Worm (Caenorhabditis elegans) whole organism, late embryonic: ENCODE data around the gene C02E7.6.

Experiments used
- C08G9.2 ChIP-seq: sonication (generic microtip); optimal IDR thresholded peaks from 2 replicates; lab custom pipeline; 2016; ENCODE audit warnings: mild to moderate bottlenecking, missing genetic modification characterization, moderate library complexity, missing compliant biosample characterization
- C38D4.7 ChIP-seq: fragments of 200-800 bp; sonication (Bioruptor generic); optimal IDR thresholded peaks from 2 replicates; lab custom pipeline; 2018; ENCODE audit warnings: mild to moderate bottlenecking, missing genetic modification characterization, moderate library complexity, missing compliant biosample characterization
- F13H6.1 ChIP-seq: sonication (generic microtip); optimal IDR thresholded peaks from 2 replicates; lab custom pipeline; 2016; ENCODE audit warnings: missing genetic modification characterization, missing compliant biosample characterization
- K02D7.2 ChIP-seq: sonication (generic microtip); optimal IDR thresholded peaks from 2 replicates; lab custom pipeline; 2017; ENCODE audit warnings: mild to moderate bottlenecking, missing genetic modification characterization, missing compliant biosample characterization
- K09A11.1 ChIP-seq: sonication (generic microtip); optimal IDR thresholded peaks from 2 replicates; lab custom pipeline; 2017; ENCODE audit warnings: antibody characterized with exemption, mild to moderate bottlenecking, missing genetic modification characterization, missing compliant biosample characterization; ENCODE audit not compliant: insufficient read depth
- T23F11.4 ChIP-seq: fragments of 200-800 bp; sonication (Bioruptor generic); optimal IDR thresholded peaks from 2 replicates; lab custom pipeline; 2018; ENCODE audit warnings: mild to moderate bottlenecking, missing genetic modification characterization, missing compliant biosample characterization
- Y22D7AL.16 ChIP-seq: sonication (generic microtip); optimal IDR thresholded peaks from 2 replicates; lab custom pipeline; 2016; ENCODE audit warnings: missing genetic modification characterization, missing compliant biosample characterization
- ama-1 ChIP-seq: fragments of 150-350 bp; optimal IDR thresholded peaks from 2 replicates; lab custom pipeline; 2014
- ceh-14 ChIP-seq: sonication (generic microtip); optimal IDR thresholded peaks from 2 replicates; lab custom pipeline; 2016; ENCODE audit warnings: missing genotype, missing genetic modification characterization, missing compliant biosample characterization
- ceh-19 ChIP-seq: fragments of 200-800 bp; sonication (Bioruptor generic); optimal IDR thresholded peaks from 2 replicates; lab custom pipeline; 2018; ENCODE audit warnings: mild to moderate bottlenecking, missing genetic modification characterization, missing compliant biosample characterization
- ceh-2 ChIP-seq: sonication (generic microtip); optimal IDR thresholded peaks from 2 replicates; lab custom pipeline; 2016; ENCODE audit warnings: missing genotype, missing genetic modification characterization, missing compliant biosample characterization
- ceh-22 ChIP-seq: sonication (generic microtip); optimal IDR thresholded peaks from 2 replicates; lab custom pipeline; 2017; ENCODE audit warnings: missing biosample characterization, missing genetic modification characterization
- ceh-30 ChIP-seq: fragments of 150-350 bp; optimal IDR thresholded peaks from 2 replicates; lab custom pipeline; 2014; ENCODE audit warnings: missing biosample characterization, missing genetic modification characterization
- ceh-34 ChIP-seq: sonication (generic microtip); optimal IDR thresholded peaks from 2 replicates; lab custom pipeline; 2016; ENCODE audit warnings: mild to moderate bottlenecking, missing genetic modification characterization, missing compliant biosample characterization
- ceh-45 ChIP-seq: fragments of 200-800 bp; sonication (Bioruptor generic); IDR thresholded peaks from 2 replicates; pipeline ENCODE4 v1.3.6; 2022; ENCODE audit warnings: missing genetic modification reagents, missing genetic modification characterization, missing compliant biosample characterization
- ceh-48 ChIP-seq: sonication (generic microtip); optimal IDR thresholded peaks from 2 replicates; lab custom pipeline; 2016; ENCODE audit warnings: missing genetic modification characterization, inconsistent platforms, missing compliant biosample characterization
- ceh-6 ChIP-seq: fragments of 200-800 bp; sonication (Bioruptor generic); optimal IDR thresholded peaks from 2 replicates; lab custom pipeline; 2018; ENCODE audit warnings: mild to moderate bottlenecking, missing genetic modification characterization, missing compliant biosample characterization
- ceh-9 ChIP-seq: sonication (generic microtip); optimal IDR thresholded peaks from 2 replicates; lab custom pipeline; 2016; ENCODE audit warnings: mild to moderate bottlenecking, missing genetic modification characterization, inconsistent platforms, missing compliant biosample characterization
- dve-1 ChIP-seq: sonication (generic microtip); optimal IDR thresholded peaks from 2 replicates; lab custom pipeline; 2017; ENCODE audit warnings: antibody characterized with exemption, mild to moderate bottlenecking, missing genetic modification characterization, missing compliant biosample characterization
- elt-4 ChIP-seq: sonication (generic microtip); optimal IDR thresholded peaks from 2 replicates; lab custom pipeline; 2016; ENCODE audit warnings: missing genetic modification characterization, missing compliant biosample characterization
- fax-1 ChIP-seq: sonication (generic microtip); optimal IDR thresholded peaks from 2 replicates; lab custom pipeline; 2016; ENCODE audit warnings: missing genotype, missing genetic modification characterization, missing compliant biosample characterization
- fkh-6 ChIP-seq: sonication (generic microtip); optimal IDR thresholded peaks from 2 replicates; lab custom pipeline; 2016; ENCODE audit warnings: missing genetic modification characterization, missing compliant biosample characterization
- gmeb-2 ChIP-seq: sonication (generic microtip); optimal IDR thresholded peaks from 2 replicates; lab custom pipeline; 2016; ENCODE audit warnings: missing genetic modification characterization, inconsistent platforms, missing compliant biosample characterization
- hlh-6 ChIP-seq: sonication (generic microtip); optimal IDR thresholded peaks from 2 replicates; lab custom pipeline; 2016; ENCODE audit warnings: missing genotype, missing genetic modification characterization, missing compliant biosample characterization
- lim-6 ChIP-seq: sonication (generic microtip); optimal IDR thresholded peaks from 2 replicates; lab custom pipeline; 2016; ENCODE audit warnings: missing genetic modification characterization, missing compliant biosample characterization
- mec-3 ChIP-seq: sonication (generic microtip); optimal IDR thresholded peaks from 2 replicates; lab custom pipeline; 2016; ENCODE audit warnings: borderline replicate concordance, missing genetic modification characterization, missing compliant biosample characterization
- nfya-1 ChIP-seq: sonication (generic microtip); optimal IDR thresholded peaks from 2 replicates; lab custom pipeline; 2017; ENCODE audit warnings: missing genetic modification characterization, mild to moderate bottlenecking, missing compliant biosample characterization, antibody characterized with exemption, moderate library complexity
- nhr-11 ChIP-seq: fragments of 150-350 bp; optimal IDR thresholded peaks from 2 replicates; lab custom pipeline; 2014; ENCODE audit warnings: missing biosample characterization, missing genetic modification characterization
- npax-4 ChIP-seq: sonication (generic microtip); optimal IDR thresholded peaks from 2 replicates; lab custom pipeline; 2016; ENCODE audit warnings: missing genetic modification characterization, missing compliant biosample characterization
- odd-2 ChIP-seq: sonication (generic microtip); optimal IDR thresholded peaks from 2 replicates; lab custom pipeline; 2017; ENCODE audit warnings: antibody characterized with exemption, mild to moderate bottlenecking, missing genetic modification characterization, missing compliant biosample characterization
- pag-3 ChIP-seq: sonication (generic microtip); optimal IDR thresholded peaks from 2 replicates; lab custom pipeline; 2016; ENCODE audit warnings: missing compliant biosample characterization, missing genetic modification characterization, borderline replicate concordance
- pat-9 ChIP-seq: fragments of 200-800 bp; sonication (Bioruptor generic); optimal IDR thresholded peaks from 2 replicates; lab custom pipeline; 2018; ENCODE audit warnings: mild to moderate bottlenecking, missing genetic modification characterization, moderate library complexity, missing compliant biosample characterization
- pha-2 ChIP-seq: sonication (generic microtip); optimal IDR thresholded peaks from 2 replicates; lab custom pipeline; 2017; ENCODE audit warnings: mild to moderate bottlenecking, missing genetic modification characterization, missing compliant biosample characterization
- pros-1 ChIP-seq: fragments of 150-350 bp; optimal IDR thresholded peaks from 2 replicates; lab custom pipeline; 2014; ENCODE audit warnings: missing biosample characterization, missing genetic modification reagents, missing genetic modification characterization
- ref-2 ChIP-seq: sonication (generic microtip); optimal IDR thresholded peaks from 2 replicates; lab custom pipeline; 2016; ENCODE audit warnings: missing genetic modification characterization, missing compliant biosample characterization
- rnt-1 ChIP-seq: sonication (generic microtip); optimal IDR thresholded peaks from 2 replicates; lab custom pipeline; 2016; ENCODE audit warnings: missing genetic modification characterization, missing compliant biosample characterization
- sdc-2 ChIP-seq: sonication (generic microtip); optimal IDR thresholded peaks from 2 replicates; lab custom pipeline; 2016; ENCODE audit warnings: missing genotype, missing genetic modification characterization, missing compliant biosample characterization
- sox-2 ChIP-seq: fragments of 200-800 bp; sonication (Bioruptor generic); IDR thresholded peaks from 2 replicates; pipeline ENCODE4 v1.3.6; 2022; ENCODE audit warnings: missing genetic modification reagents, missing genetic modification characterization, missing compliant biosample characterization
- tbx-2 ChIP-seq: sonication (generic microtip); optimal IDR thresholded peaks from 2 replicates; lab custom pipeline; 2016; ENCODE audit warnings: missing genetic modification characterization, missing compliant biosample characterization
- unc-3 ChIP-seq, 2 experiments: fragments of 200-800 bp in 1 of 2; sonication (Bioruptor generic) in 1 of 2; sonication (generic microtip) in 1 of 2; conservative IDR thresholded peaks in 1 of 2; optimal IDR thresholded peaks in 1 of 2; 2 replicates each; pipeline versions ENCODE4 v1.3.6 to Lab custom; 2016 to 2022; ENCODE audit warnings: missing compliant biosample characterization in 2 of 2, missing genetic modification characterization in 2 of 2, missing genetic modification reagents in 1 of 2
- unc-55 ChIP-seq: sonication (generic microtip); optimal IDR thresholded peaks from 2 replicates; lab custom pipeline; 2017; ENCODE audit warnings: missing biosample characterization, missing genetic modification reagents, missing genetic modification characterization
- zip-5 ChIP-seq: sonication (generic microtip); optimal IDR thresholded peaks from 2 replicates; lab custom pipeline; 2016; ENCODE audit warnings: missing genetic modification characterization, missing compliant biosample characterization
- ztf-16 ChIP-seq: sonication (generic microtip); optimal IDR thresholded peaks from 2 replicates; lab custom pipeline; 2017; ENCODE audit warnings: missing genetic modification characterization, missing compliant biosample characterization

Gene C02E7.6

DNA sequence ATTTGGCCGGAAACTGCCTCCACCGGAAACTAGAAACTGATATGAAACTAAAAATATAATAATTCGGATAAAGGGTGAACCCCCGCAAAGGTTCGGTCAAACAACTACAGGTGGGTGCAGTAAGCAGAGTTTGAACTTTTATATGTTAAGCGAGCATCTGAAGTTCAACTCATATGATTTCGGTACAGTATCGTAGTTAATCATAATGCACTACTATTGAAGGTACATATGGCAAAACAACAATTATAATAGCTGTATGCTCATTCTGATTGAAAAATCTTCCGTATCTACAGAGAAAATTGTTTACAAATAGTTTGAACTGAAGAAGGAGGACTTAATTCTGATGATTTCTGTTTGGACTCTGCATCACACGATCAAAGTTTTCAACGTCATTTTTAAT is 14.3 kb downstream of the C02E7.6 start:
- TF ChIP-seq pag-3 (tag; lab: Kevin White, UChicago), result no peak
- no peak for TF ChIP-seq unc-3 (GFP tag; conservative IDR thresholded peaks at IDR 0.05; lab: Robert Waterston, UW)
- no peak for TF ChIP-seq unc-3 (tag; optimal IDR thresholded peaks at IDR 0.05; lab: Kevin White, UChicago)
- no peak for TF ChIP-seq elt-4
- TF ChIP-seq fax-1, result no peak
- TF ChIP-seq T23F11.4 (GFP tag; lab: Kevin White, UChicago), result no peak
- TF ChIP-seq ceh-48 (tag; lab: Kevin White, UChicago), result no peak
- no peak for TF ChIP-seq tbx-2 (tag; lab: Kevin White, UChicago)
- no peak for TF ChIP-seq ztf-16 (tag; lab: Kevin White, UChicago)
- no peak for TF ChIP-seq K02D7.2 (tag; lab: Kevin White, UChicago)
- TF ChIP-seq ceh-22 (tag; lab: Kevin White, UChicago), result no peak
- TF ChIP-seq unc-55, result no peak
- no peak for TF ChIP-seq C08G9.2 (tag; lab: Kevin White, UChicago)
- no peak for TF ChIP-seq rnt-1 (tag; lab: Kevin White, UChicago)
- TF ChIP-seq nfya-1 (tag; lab: Kevin White, UChicago), result no peak
- no peak for TF ChIP-seq ceh-45
- no peak for TF ChIP-seq F13H6.1 (tag; lab: Kevin White, UChicago)
- no peak for TF ChIP-seq ama-1 (lab: Kevin White, UChicago)
- TF ChIP-seq pros-1, result no peak
- no peak for TF ChIP-seq lim-6 (tag; lab: Kevin White, UChicago)

DNA sequence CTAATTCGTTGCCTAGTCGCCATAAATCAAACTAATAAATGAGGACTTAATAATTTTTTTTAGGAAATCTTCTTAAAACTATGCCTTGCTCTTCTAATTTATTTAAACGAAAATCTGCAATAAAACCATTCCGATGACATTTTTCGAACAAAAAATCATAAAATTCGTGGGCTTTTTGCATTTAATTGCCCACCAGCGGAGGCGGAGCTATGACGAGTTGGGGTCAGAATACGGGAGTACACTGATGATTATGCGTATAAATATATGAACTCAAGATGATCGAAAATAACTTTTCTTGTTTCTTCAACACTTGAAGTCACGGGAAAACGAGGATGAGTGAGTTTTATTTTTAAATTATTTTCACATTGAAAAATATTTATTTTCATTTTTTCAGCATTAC is 15.4 kb downstream of the C02E7.6 start, which contains the start of gene catp-2:
TSS of gene catp-2 (plus strand) at position 301 of the 400 bp plus-strand sequence.
- no peak for TF ChIP-seq fkh-6
- TF ChIP-seq Y22D7AL.16 (tag; lab: Kevin White, UChicago), result no peak
- TF ChIP-seq dve-1 (tag; lab: Kevin White, UChicago), result no peak
- TF ChIP-seq nhr-11 (tag; lab: Kevin White, UChicago), result no peak
- TF ChIP-seq ceh-34 (tag; lab: Kevin White, UChicago), result no peak
- TF ChIP-seq ref-2, result no peak
- no peak for TF ChIP-seq gmeb-2 (tag; lab: Kevin White, UChicago)
- no peak for TF ChIP-seq mec-3 (tag; lab: Kevin White, UChicago)
- no peak for TF ChIP-seq odd-2
- TF ChIP-seq ceh-2 (tag; lab: Kevin White, UChicago), result no peak
- no peak for TF ChIP-seq pag-3 (tag; lab: Kevin White, UChicago)
- TF ChIP-seq ceh-30 (tag; lab: Kevin White, UChicago), result no peak
- no peak for TF ChIP-seq C38D4.7 (GFP tag; lab: Kevin White, UChicago)
- no peak for TF ChIP-seq ceh-48 (tag; lab: Kevin White, UChicago)
- no peak for TF ChIP-seq npax-4
- TF ChIP-seq, all 69 proteins: peak for 0

DNA sequence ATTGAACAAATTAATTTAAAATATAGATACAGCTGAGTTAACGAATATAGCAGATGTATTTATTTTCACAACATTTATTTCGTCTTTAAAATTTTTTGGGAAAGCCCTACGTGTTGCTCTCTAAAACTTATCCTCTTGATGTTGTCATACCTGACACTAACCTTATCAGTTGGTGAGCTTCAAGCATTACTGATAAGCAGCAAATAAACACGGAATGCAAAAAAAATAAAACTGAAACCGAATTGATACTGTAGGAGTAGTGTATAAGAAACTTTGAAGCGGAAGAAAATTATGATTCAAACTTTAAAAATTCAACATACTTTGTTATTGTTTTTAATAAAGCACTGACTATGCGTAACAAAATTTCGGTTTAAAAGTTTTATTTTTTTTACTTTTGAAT is 16.1 kb downstream of the C02E7.6 start:
- no peak for TF ChIP-seq sox-2

DNA sequence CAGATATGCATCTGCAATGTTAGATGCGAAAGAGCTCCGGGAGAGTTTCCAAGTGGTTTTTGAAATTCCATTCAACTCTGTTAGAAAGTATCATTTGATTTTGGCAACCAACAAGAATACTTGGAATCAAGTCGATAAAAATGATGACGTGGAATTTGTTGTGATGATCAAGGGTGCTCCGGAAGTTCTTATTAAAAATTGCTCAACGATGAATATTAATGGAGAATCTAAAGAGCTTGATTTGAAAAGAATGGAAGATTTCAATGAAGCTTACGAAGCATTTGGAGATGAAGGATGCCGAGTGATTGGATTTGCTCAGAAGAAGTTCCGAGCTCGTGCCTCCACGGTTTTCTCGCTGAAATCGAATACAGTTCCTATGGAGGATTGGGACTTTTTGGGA is 18.3 kb downstream of the C02E7.6 start:
- TF ChIP-seq F13H6.1 (tag; lab: Kevin White, UChicago) (no peak), sdc-2 (tag; lab: Kevin White, UChicago) (no peak), C38D4.7 (GFP tag; lab: Kevin White, UChicago) (no peak), pha-2 (tag; lab: Kevin White, UChicago) (no peak), ceh-14 (no peak), nhr-11 (tag; lab: Kevin White, UChicago) (no peak), ceh-6 (GFP tag; lab: Kevin White, UChicago) (no peak), dve-1 (tag; lab: Kevin White, UChicago) (no peak), pat-9 (tag; lab: Kevin White, UChicago) (no peak), ref-2 (no peak), ceh-19 (GFP tag; lab: Kevin White, UChicago) (no peak), pros-1 (no peak), K09A11.1 (no peak), ceh-9 (tag; lab: Kevin White, UChicago) (no peak), hlh-6 (tag; lab: Kevin White, UChicago) (no peak), T23F11.4 (GFP tag; lab: Kevin White, UChicago) (no peak), zip-5 (no peak), Y22D7AL.16 (tag; lab: Kevin White, UChicago) (no peak), ztf-16 (tag; lab: Kevin White, UChicago) (no peak)
